Fruit fly (Drosophila melanogaster) whole organism, embryonic: ENCODE results near the gene CG31077.

Experiments
- B-H2 ChIP-seq: fragments of 200-800 bp; sonication (Bioruptor generic); optimal IDR thresholded peaks from 2 replicates; lab custom pipeline; 2018; ENCODE audit warnings: missing biosample characterization, mild to moderate bottlenecking, missing genetic modification characterization
- Bteb2 ChIP-seq: fragments of 200-800 bp; sonication (Bioruptor generic); optimal IDR thresholded peaks from 2 replicates; lab custom pipeline; 2016; ENCODE audit warnings: missing biosample characterization, missing genetic modification characterization
- CG1024 ChIP-seq: fragments of 200-800 bp; sonication (Bioruptor generic); IDR thresholded peaks from 2 replicates; pipeline ENCODE4 v1.3.6; 2022; ENCODE audit warnings: missing biosample characterization, missing genetic modification characterization
- CG10274 ChIP-seq: fragments of 200-800 bp; sonication (Bioruptor generic); optimal IDR thresholded peaks from 3 replicates; lab custom pipeline; 2017; ENCODE audit warnings: missing biosample characterization, mild to moderate bottlenecking, missing genetic modification characterization
- CG10543 ChIP-seq: fragments of 200-800 bp; sonication (Bioruptor generic); optimal IDR thresholded peaks from 3 replicates; lab custom pipeline; 2017; ENCODE audit warnings: missing biosample characterization, mild to moderate bottlenecking, missing genetic modification characterization, moderate library complexity
- CG12071 ChIP-seq: fragments of 200-800 bp; sonication (Bioruptor generic); optimal IDR thresholded peaks from 3 replicates; lab custom pipeline; 2018; ENCODE audit warnings: missing biosample characterization, mild to moderate bottlenecking, missing genetic modification characterization
- CG12155 ChIP-seq: fragments of 200-800 bp; sonication (Bioruptor generic); optimal IDR thresholded peaks from 3 replicates; lab custom pipeline; 2016; ENCODE audit warnings: missing biosample characterization, missing genetic modification characterization
- CG12659 ChIP-seq: fragments of 200-800 bp; sonication (Bioruptor generic); optimal IDR thresholded peaks from 3 replicates; lab custom pipeline; 2017; ENCODE audit warnings: mild to moderate bottlenecking, missing biosample characterization, missing genetic modification reagents, missing genetic modification characterization
- CG12769 ChIP-seq: fragments of 200-800 bp; sonication (Bioruptor generic); optimal IDR thresholded peaks from 2 replicates; lab custom pipeline; 2019; ENCODE audit warnings: missing biosample characterization, mild to moderate bottlenecking, missing genetic modification characterization, moderate library complexity
- CG13296 ChIP-seq: fragments of 200-800 bp; sonication (Bioruptor generic); optimal IDR thresholded peaks from 3 replicates; lab custom pipeline; 2018; ENCODE audit warnings: missing biosample characterization, mild to moderate bottlenecking, missing genetic modification characterization
- CG15073 ChIP-seq: fragments of 200-800 bp; sonication (Bioruptor generic); optimal IDR thresholded peaks from 2 replicates; lab custom pipeline; 2016; ENCODE audit warnings: missing biosample characterization, missing genetic modification characterization
- CG1603 ChIP-seq: fragments of 200-800 bp; sonication (Bioruptor generic); optimal IDR thresholded peaks from 2 replicates; lab custom pipeline; 2019; ENCODE audit warnings: missing biosample characterization, mild to moderate bottlenecking, missing genetic modification characterization, moderate library complexity
- CG3281 ChIP-seq: fragments of 200-800 bp; sonication (Bioruptor generic); optimal IDR thresholded peaks from 3 replicates; lab custom pipeline; 2017; ENCODE audit warnings: missing biosample characterization, mild to moderate bottlenecking, missing genetic modification characterization
- CG3995 ChIP-seq: fragments of 200-800 bp; sonication (Bioruptor generic); optimal IDR thresholded peaks from 3 replicates; lab custom pipeline; 2016; ENCODE audit warnings: missing biosample characterization, missing genetic modification characterization
- CG6254 ChIP-seq: fragments of 200-800 bp; sonication (Bioruptor generic); optimal IDR thresholded peaks from 3 replicates; lab custom pipeline; 2017; ENCODE audit warnings: mild to moderate bottlenecking, missing biosample characterization, missing genetic modification reagents, missing genetic modification characterization
- CG7372 ChIP-seq: fragments of 200-800 bp; sonication (Bioruptor generic); IDR thresholded peaks from 2 replicates; pipeline ENCODE4 v1.3.6; 2022; ENCODE audit warnings: missing biosample characterization, missing genetic modification characterization
- CG8290 ChIP-seq, 3 experiments: fragments of 200-800 bp; sonication (Bioruptor generic); optimal IDR thresholded peaks; 2 replicates each; lab custom pipeline; 2016 to 2019; ENCODE audit warnings: missing biosample characterization in 3 of 3, missing genetic modification characterization in 3 of 3, mild to moderate bottlenecking in 2 of 3, moderate library complexity in 1 of 3
- CG9727 ChIP-seq: fragments of 200-800 bp; sonication (Bioruptor generic); optimal IDR thresholded peaks from 3 replicates; lab custom pipeline; 2017; ENCODE audit warnings: missing biosample characterization, mild to moderate bottlenecking, missing genetic modification characterization
- CHES-1-like ChIP-seq: fragments of 200-800 bp; sonication (Bioruptor generic); optimal IDR thresholded peaks from 2 replicates; lab custom pipeline; 2016; ENCODE audit warnings: missing biosample characterization, missing genetic modification characterization
- Ets65A ChIP-seq: fragments of 200-800 bp; sonication (Bioruptor generic); peaks from one replicate; lab custom pipeline; 2016; ENCODE audit warnings: missing biosample characterization, missing genetic modification characterization
- Fer1 ChIP-seq: fragments of 200-800 bp; sonication (Bioruptor generic); optimal IDR thresholded peaks from 2 replicates; lab custom pipeline; 2017; ENCODE audit warnings: missing biosample characterization, mild to moderate bottlenecking, missing genetic modification characterization
- HLH3B ChIP-seq: fragments of 200-800 bp; sonication (Bioruptor generic); IDR thresholded peaks from 2 replicates; pipeline ENCODE4 v1.3.6; 2022; ENCODE audit warnings: missing biosample characterization, missing genetic modification characterization
- HLH54F ChIP-seq: fragments of 200-800 bp; sonication (Bioruptor generic); optimal IDR thresholded peaks from 3 replicates; lab custom pipeline; 2016; ENCODE audit warnings: missing biosample characterization, missing genetic modification characterization
- Hmr ChIP-seq: fragments of 200-800 bp; sonication (Bioruptor generic); optimal IDR thresholded peaks from 3 replicates; lab custom pipeline; 2017; ENCODE audit warnings: mild to moderate bottlenecking, missing biosample characterization, missing genetic modification reagents, missing genetic modification characterization
- MTF-1 ChIP-seq: fragments of 200-800 bp; sonication (Bioruptor generic); optimal IDR thresholded peaks from 2 replicates; lab custom pipeline; 2018; ENCODE audit warnings: missing biosample characterization, mild to moderate bottlenecking, missing genetic modification characterization, borderline replicate concordance
- Med ChIP-seq: fragments of 200-800 bp; sonication (Bioruptor generic); peaks from one replicate; lab custom pipeline; 2016; ENCODE audit warnings: missing biosample characterization, missing genetic modification characterization, mild to moderate bottlenecking, inconsistent platforms, moderate library complexity
- Sox102F ChIP-seq: fragments of 200-800 bp; sonication (Bioruptor generic); optimal IDR thresholded peaks from 2 replicates; lab custom pipeline; 2018; ENCODE audit warnings: missing biosample characterization, mild to moderate bottlenecking, missing genetic modification characterization, moderate library complexity
- ci ChIP-seq: fragments of 200-800 bp; sonication (Bioruptor generic); IDR thresholded peaks from 3 replicates; pipeline ENCODE4 v1.3.6; 2022; ENCODE audit warnings: missing biosample characterization, missing genetic modification characterization
- cwo ChIP-seq: fragments of 200-800 bp; sonication (Bioruptor generic); optimal IDR thresholded peaks from 3 replicates; lab custom pipeline; 2017; ENCODE audit warnings: missing biosample characterization, missing genetic modification characterization, mild to moderate bottlenecking, moderate library complexity, missing genetic modification reagents
- dmrt11E ChIP-seq: fragments of 200-800 bp; sonication (Bioruptor generic); optimal IDR thresholded peaks from 3 replicates; lab custom pipeline; 2018; ENCODE audit warnings: missing biosample characterization, mild to moderate bottlenecking, missing genetic modification characterization, moderate library complexity
- exex ChIP-seq: fragments of 200-800 bp; sonication (Bioruptor generic); optimal IDR thresholded peaks from 4 replicates; lab custom pipeline; 2018; ENCODE audit warnings: missing biosample characterization, mild to moderate bottlenecking, missing genetic modification characterization, moderate library complexity
- eyg ChIP-seq: fragments of 200-800 bp; sonication (Bioruptor generic); optimal IDR thresholded peaks from 3 replicates; lab custom pipeline; 2016; ENCODE audit warnings: missing biosample characterization, missing genetic modification characterization
- fd102C ChIP-seq: fragments of 200-800 bp; sonication (Bioruptor generic); optimal IDR thresholded peaks from 2 replicates; lab custom pipeline; 2018; ENCODE audit warnings: missing biosample characterization, mild to moderate bottlenecking, missing genetic modification characterization, moderate library complexity
- gem ChIP-seq: fragments of 200-800 bp; sonication (Bioruptor generic); optimal IDR thresholded peaks from 2 replicates; lab custom pipeline; 2019; ENCODE audit warnings: missing biosample characterization, mild to moderate bottlenecking, missing genetic modification characterization, moderate library complexity
- grau ChIP-seq: fragments of 200-800 bp; optimal IDR thresholded peaks from 3 replicates; lab custom pipeline; 2019; ENCODE audit warnings: missing biosample characterization, mild to moderate bottlenecking, missing genetic modification characterization, moderate library complexity
- grn ChIP-seq: fragments of 200-800 bp; sonication (Bioruptor generic); optimal IDR thresholded peaks from 3 replicates; lab custom pipeline; 2017; ENCODE audit warnings: missing biosample characterization, missing genetic modification characterization
- hb ChIP-seq: fragments of 200-800 bp; sonication (Bioruptor generic); IDR thresholded peaks from 3 replicates; pipeline ENCODE4 v1.3.6; 2022; ENCODE audit warnings: missing biosample characterization, missing genetic modification characterization; ENCODE audit not compliant: partially characterized antibody
- klu ChIP-seq: fragments of 200-800 bp; sonication (Bioruptor generic); IDR thresholded peaks from 2 replicates; pipeline ENCODE4 v1.3.6; 2022; ENCODE audit warnings: missing biosample characterization, missing genetic modification characterization
- lab ChIP-seq: fragments of 200-800 bp; sonication (Bioruptor generic); optimal IDR thresholded peaks from 3 replicates; lab custom pipeline; 2017; ENCODE audit warnings: missing biosample characterization, missing genetic modification characterization, mild to moderate bottlenecking, moderate library complexity, missing genetic modification reagents
- mirr ChIP-seq: fragments of 200-800 bp; sonication (Bioruptor generic); optimal IDR thresholded peaks from 3 replicates; lab custom pipeline; 2018; ENCODE audit warnings: missing biosample characterization, mild to moderate bottlenecking, missing genetic modification characterization
- sima ChIP-seq: fragments of 200-800 bp; sonication (Bioruptor generic); optimal IDR thresholded peaks from 2 replicates; lab custom pipeline; 2016; ENCODE audit warnings: missing biosample characterization, missing genetic modification characterization
- slou ChIP-seq: fragments of 200-800 bp; sonication (Bioruptor generic); optimal IDR thresholded peaks from 3 replicates; lab custom pipeline; 2016; ENCODE audit warnings: missing biosample characterization, missing genetic modification characterization
- sob ChIP-seq: fragments of 200-800 bp; sonication (Bioruptor generic); IDR thresholded peaks from 2 replicates; pipeline ENCODE4 v1.3.6; 2022; ENCODE audit warnings: missing biosample characterization, missing genetic modification characterization
- tap ChIP-seq: fragments of 200-800 bp; optimal IDR thresholded peaks from 3 replicates; lab custom pipeline; 2019; ENCODE audit warnings: missing biosample characterization, mild to moderate bottlenecking, missing genetic modification characterization, moderate library complexity
- wor ChIP-seq: fragments of 200-800 bp; sonication (Bioruptor generic); IDR thresholded peaks from 2 replicates; pipeline ENCODE4 v1.3.6; 2022; ENCODE audit warnings: missing biosample characterization, missing genetic modification characterization

CG31077 gene

DNA sequence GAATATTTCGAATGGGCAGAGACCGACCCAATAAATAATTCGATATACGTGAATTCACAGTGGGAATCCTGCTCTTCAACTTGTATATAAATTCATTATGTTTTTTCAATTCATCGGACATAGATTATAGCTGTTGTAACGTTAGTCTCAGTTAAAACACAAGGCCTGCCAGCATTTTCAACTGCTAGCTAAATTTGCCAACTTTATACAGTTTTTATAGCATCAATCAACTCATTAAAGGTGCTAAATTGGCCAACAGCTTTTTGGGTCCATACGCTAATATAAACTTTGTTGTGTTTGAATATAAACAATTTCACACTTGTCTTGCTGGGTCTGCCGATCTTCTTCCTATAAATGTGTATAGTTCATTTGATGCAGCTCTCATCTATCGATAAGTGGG, 17.4 kb upstream of the CG31077 start (continued):
- no peak for TF ChIP-seq Fer1 (GFP tag; lab: Kevin White, UChicago)
- no peak for TF ChIP-seq hb (GFP tag; lab: Robert Waterston, UW)

DNA sequence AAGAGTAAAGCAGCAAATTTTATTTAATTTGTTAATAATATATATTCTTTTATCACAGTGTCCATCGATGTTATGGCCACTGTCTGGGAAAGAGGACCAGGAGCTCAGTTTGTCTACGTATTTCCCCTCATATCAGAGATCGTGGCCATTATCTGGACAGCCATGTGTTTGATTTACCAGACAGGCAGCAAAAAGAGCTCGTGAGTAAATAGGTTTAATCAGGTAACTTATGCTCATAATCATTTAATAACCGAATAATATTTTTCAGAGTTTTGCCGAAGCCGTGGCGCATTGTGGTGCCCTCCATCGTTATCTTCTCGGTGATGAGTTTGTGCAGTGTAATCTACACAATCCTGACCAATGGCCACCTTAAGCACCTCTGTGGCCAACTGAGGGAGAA, 15.1 kb upstream of the CG31077 start:
- no peak for TF ChIP-seq CG1024 (GFP tag; lab: Robert Waterston, UW)
- TF ChIP-seq CG12155 (GFP tag; lab: Kevin White, UChicago) = no peak
- peak; percentile 77 for TF ChIP-seq exex (tag; lab: Kevin White, UChicago)
- TF ChIP-seq dmrt11E = no peak
- TF ChIP-seq grn = peak; percentile 52
- TF ChIP-seq tap (tag; lab: Kevin White, UChicago) = no peak
- no peak for TF ChIP-seq sima
- TF ChIP-seq Sox102F = no peak
- no peak for TF ChIP-seq CHES-1-like (GFP tag; lab: Kevin White, UChicago)
- TF ChIP-seq CG3995 = no peak

DNA sequence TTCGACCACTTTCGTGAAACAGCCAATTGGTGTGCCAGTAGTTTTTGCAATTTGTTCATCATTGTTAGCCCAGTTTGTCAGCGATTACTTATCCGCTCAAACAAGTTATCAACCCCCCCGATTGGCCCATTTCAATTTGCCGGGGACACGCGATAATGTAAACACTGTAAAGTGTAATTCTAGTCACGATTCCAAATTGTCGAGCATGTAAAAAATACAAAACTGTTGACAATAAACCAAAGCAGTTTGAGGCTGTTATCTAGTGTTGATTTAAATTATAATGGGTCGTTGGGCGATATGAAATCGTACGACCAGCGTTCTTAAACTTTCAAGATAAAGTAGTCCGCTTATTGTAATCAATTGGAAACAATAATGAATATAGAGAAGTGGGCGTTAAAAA, 12.1 kb upstream of the CG31077 start:
- peak; percentile 21 for TF ChIP-seq CG12071 (GFP tag; lab: Kevin White, UChicago)
- TF ChIP-seq lab = peak; percentile 15
- TF ChIP-seq CG12769 (tag; lab: Kevin White, UChicago) = peak; percentile 9
- TF ChIP-seq Ets65A (GFP tag; lab: Kevin White, UChicago) = peak; percentile 3
- peak; percentile 60 for TF ChIP-seq cwo (GFP tag; lab: Kevin White, UChicago)
- no peak for TF ChIP-seq CG12659
- peak; percentile 1 for TF ChIP-seq gem (tag; lab: Kevin White, UChicago)
- TF ChIP-seq exex (tag; lab: Kevin White, UChicago) = peak; percentile 88
- TF ChIP-seq CG3281 = peak; percentile 7
- TF ChIP-seq CG10543 (GFP tag; lab: Kevin White, UChicago) = peak; percentile 32
- TF ChIP-seq mirr (GFP tag; lab: Kevin White, UChicago) = peak; percentile 79
- no peak for TF ChIP-seq MTF-1
- TF ChIP-seq grn = peak; percentile 13
- TF ChIP-seq Fer1 (GFP tag; lab: Kevin White, UChicago) = peak; percentile 17
- TF ChIP-seq Bteb2 (GFP tag; lab: Kevin White, UChicago) = no peak
- peak; percentile 3 for TF ChIP-seq B-H2 (GFP tag; lab: Kevin White, UChicago)
- peak; percentile 51 for TF ChIP-seq Med (GFP tag; lab: Kevin White, UChicago)
- no peak for TF ChIP-seq Sox102F
- peak; percentile 45; the same call in 1 of the 2 replicates for TF ChIP-seq sob
- TF ChIP-seq CG8290 (GFP tag; optimal IDR thresholded peaks at IDR 0.05; lab: Kevin White, UChicago) = no peak
- peak in 1 of 2 experiments; percentile 8 for TF ChIP-seq CG8290 (tag; optimal IDR thresholded peaks at IDR 0.05; lab: Kevin White, UChicago)
- TF ChIP-seq eyg (GFP tag; lab: Kevin White, UChicago) = no peak
- no peak for TF ChIP-seq CG15073 (GFP tag; lab: Kevin White, UChicago)
- TF ChIP-seq Hmr (GFP tag; lab: Kevin White, UChicago) = peak; percentile 4
- peak; percentile 50 for TF ChIP-seq CG13296 (GFP tag; lab: Kevin White, UChicago)
- TF ChIP-seq, all 482 proteins: peak for 18

DNA sequence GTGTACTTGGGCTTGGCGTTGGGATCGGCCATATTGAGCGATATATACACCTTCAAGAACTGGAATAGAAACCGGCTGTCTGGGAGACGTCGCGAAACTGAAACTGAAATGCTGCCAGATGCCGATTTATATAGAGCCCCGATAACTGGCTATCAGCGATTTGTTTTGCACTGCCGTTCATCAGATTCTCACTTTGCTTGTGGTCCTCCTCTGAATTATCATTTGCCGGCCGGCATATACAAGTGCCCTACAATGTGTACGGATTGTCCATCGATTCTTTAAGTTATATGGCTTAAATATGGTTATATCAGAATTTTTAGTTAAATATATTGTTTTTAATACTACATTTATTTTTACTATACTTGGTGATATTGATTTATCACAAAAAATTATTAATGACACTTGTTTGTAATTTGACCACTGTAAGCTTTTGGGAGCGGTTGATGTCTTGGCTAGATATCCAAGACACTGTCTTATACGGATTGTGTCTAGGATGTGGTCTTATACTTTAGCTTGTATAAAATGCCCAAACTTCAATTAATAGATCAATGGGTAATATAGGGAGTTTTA, 11.1 kb upstream of the CG31077 start, which contains the start of gene CG31075:
Gene CG31075, minus strand, starts transcription at position 106 of the 570 bp plus-strand sequence.
- TF ChIP-seq CG10274 (GFP tag; lab: Kevin White, UChicago) (peak; percentile 97), HLH3B (GFP tag; lab: Robert Waterston, UW) (peak; percentile 67), HLH54F (GFP tag; lab: Kevin White, UChicago) (peak; percentile 7), grau (peak; percentile 56), klu (GFP tag; lab: Robert Waterston, UW) (peak; percentile 31; the same call in 1 of the 2 replicates), CG7372 (GFP tag; lab: Robert Waterston, UW) (0 out of 2 replicates have a peak, but pooled peaks have one; percentile 35), ci (GFP tag; lab: Robert Waterston, UW) (peak; percentile 61; the same call in 2 of the 3 replicates), CG9727 (GFP tag; lab: Kevin White, UChicago) (peak; percentile 41), fd102C (GFP tag; lab: Kevin White, UChicago) (no peak), CG8290 (GFP tag; optimal IDR thresholded peaks at IDR 0.05; lab: Kevin White, UChicago) (no peak), CG8290 (tag; optimal IDR thresholded peaks at IDR 0.05; lab: Kevin White, UChicago) (peak in 1 of 2 experiments; percentile 32), wor (GFP tag; lab: Robert Waterston, UW) (0 out of 2 replicates have a peak, but pooled peaks have one; percentile 29), slou (GFP tag; lab: Kevin White, UChicago) (peak; percentile 16), CG1603 (peak; percentile 9), CG6254 (GFP tag; lab: Kevin White, UChicago) (no peak)
